Worm (Caenorhabditis elegans) whole organism, L2 larva: Measurements from ENCODE around the gene cyp-34A6.

ENCODE experiments used
- C34F6.9 ChIP-seq: fragments of 150-350 bp; optimal IDR thresholded peaks from 2 replicates; lab custom pipeline; 2014; ENCODE audit warnings: missing biosample characterization, missing genetic modification characterization
- F13H6.1 ChIP-seq: sonication (generic microtip); optimal IDR thresholded peaks from 2 replicates; lab custom pipeline; 2016; ENCODE audit warnings: missing genetic modification characterization, missing compliant biosample characterization
- R02D3.7 ChIP-seq: fragments of 150-350 bp; optimal IDR thresholded peaks from 2 replicates; lab custom pipeline; 2014; ENCODE audit warnings: missing biosample characterization, missing genetic modification characterization
- Y55F3AM.14 ChIP-seq: fragments of 200-800 bp; sonication (Bioruptor generic); optimal IDR thresholded peaks from 2 replicates; lab custom pipeline; 2018; ENCODE audit warnings: mild to moderate bottlenecking, missing genetic modification characterization, missing compliant biosample characterization
- alr-1 ChIP-seq: fragments of 150-350 bp; optimal IDR thresholded peaks from 2 replicates; lab custom pipeline; 2014; ENCODE audit warnings: missing biosample characterization, missing genetic modification characterization
- ama-1 ChIP-seq: fragments of 150-350 bp; optimal IDR thresholded peaks from 2 replicates; lab custom pipeline; 2018; ENCODE audit warnings: inconsistent platforms
- blmp-1 ChIP-seq: sonication (generic microtip); optimal IDR thresholded peaks from 2 replicates; lab custom pipeline; 2017; ENCODE audit warnings: missing genetic modification characterization, mild to moderate bottlenecking, missing compliant biosample characterization, antibody characterized with exemption, moderate library complexity; ENCODE audit not compliant: insufficient read depth
- ceh-16 ChIP-seq: fragments of 150-350 bp; optimal IDR thresholded peaks from 2 replicates; lab custom pipeline; 2014; ENCODE audit warnings: missing biosample characterization, missing genetic modification characterization
- ceh-82 ChIP-seq: fragments of 150-350 bp; optimal IDR thresholded peaks from 2 replicates; lab custom pipeline; 2014; ENCODE audit warnings: missing biosample characterization, missing genetic modification characterization
- crh-2 ChIP-seq: sonication (generic microtip); optimal IDR thresholded peaks from 2 replicates; lab custom pipeline; 2017; ENCODE audit warnings: missing biosample characterization, missing genetic modification characterization
- egl-27 ChIP-seq: sonication (generic microtip); optimal IDR thresholded peaks from 3 replicates; lab custom pipeline; 2017; ENCODE audit warnings: missing biosample characterization, missing genetic modification reagents, missing genetic modification characterization
- elt-3 ChIP-seq: sonication (generic microtip); optimal IDR thresholded peaks from 2 replicates; lab custom pipeline; 2017; ENCODE audit warnings: missing biosample characterization, missing genetic modification characterization
- fos-1 ChIP-seq: fragments of 150-350 bp; optimal IDR thresholded peaks from 2 replicates; lab custom pipeline; 2014; ENCODE audit warnings: missing biosample characterization, missing genetic modification characterization
- gmeb-1 ChIP-seq: fragments of 150-350 bp; optimal IDR thresholded peaks from 2 replicates; lab custom pipeline; 2014; ENCODE audit warnings: missing biosample characterization, missing genetic modification characterization
- lin-13 ChIP-seq: fragments of 150-350 bp; optimal IDR thresholded peaks from 2 replicates; lab custom pipeline; 2014; ENCODE audit warnings: missing biosample characterization, missing genetic modification reagents, missing genetic modification characterization
- lin-39 ChIP-seq: fragments of 150-350 bp; optimal IDR thresholded peaks from 2 replicates; lab custom pipeline; 2014; ENCODE audit warnings: missing biosample characterization, missing genetic modification reagents, missing genetic modification characterization
- mab-5 ChIP-seq: fragments of 150-350 bp; optimal IDR thresholded peaks from 2 replicates; lab custom pipeline; 2014; ENCODE audit warnings: missing biosample characterization, missing genetic modification characterization
- mdl-1 ChIP-seq, 2 experiments: fragments of 150-350 bp in 1 of 2; sonication (generic microtip) in 1 of 2; optimal IDR thresholded peaks; 2 replicates each; lab custom pipeline; 2017; ENCODE audit warnings: missing biosample characterization in 2 of 2, missing genetic modification characterization in 2 of 2
- nhr-10 ChIP-seq: sonication (generic microtip); optimal IDR thresholded peaks from 2 replicates; lab custom pipeline; 2017; ENCODE audit warnings: missing biosample characterization, missing genetic modification characterization
- nhr-11 ChIP-seq: fragments of 150-350 bp; optimal IDR thresholded peaks from 2 replicates; lab custom pipeline; 2014; ENCODE audit warnings: missing biosample characterization, missing genetic modification characterization
- nhr-12 ChIP-seq: fragments of 150-350 bp; optimal IDR thresholded peaks from 2 replicates; lab custom pipeline; 2014; ENCODE audit warnings: missing biosample characterization, missing genetic modification characterization
- nhr-21 ChIP-seq: fragments of 150-350 bp; optimal IDR thresholded peaks from 2 replicates; lab custom pipeline; 2014; ENCODE audit warnings: missing biosample characterization, missing genetic modification characterization
- nhr-237 ChIP-seq: fragments of 150-350 bp; optimal IDR thresholded peaks from 2 replicates; lab custom pipeline; 2014; ENCODE audit warnings: missing biosample characterization, missing genetic modification characterization
- nhr-25 ChIP-seq: fragments of 150-350 bp; sonication (generic microtip); optimal IDR thresholded peaks from 3 replicates; lab custom pipeline; 2014; ENCODE audit warnings: missing biosample characterization, missing genetic modification characterization
- nhr-6 ChIP-seq: fragments of 150-350 bp; optimal IDR thresholded peaks from 2 replicates; lab custom pipeline; 2014; ENCODE audit warnings: missing biosample characterization, missing genetic modification characterization
- peb-1 ChIP-seq: fragments of 150-350 bp; optimal IDR thresholded peaks from 2 replicates; lab custom pipeline; 2014; ENCODE audit warnings: missing biosample characterization, missing genetic modification characterization
- skn-1 ChIP-seq: sonication (generic microtip); optimal IDR thresholded peaks from 2 replicates; lab custom pipeline; 2017; ENCODE audit warnings: missing biosample characterization, missing genetic modification characterization
- sma-3 ChIP-seq: sonication (generic microtip); optimal IDR thresholded peaks from 2 replicates; lab custom pipeline; 2016; ENCODE audit warnings: missing genetic modification reagents, missing genetic modification characterization, missing compliant biosample characterization
- sma-9 ChIP-seq, 2 experiments: fragments of 150-350 bp in 1 of 2; sonication (generic microtip) in 1 of 2; optimal IDR thresholded peaks; 2 replicates each; lab custom pipeline; 2014 to 2016; ENCODE audit warnings: missing genetic modification characterization in 2 of 2, mild to moderate bottlenecking in 1 of 2, missing biosample characterization in 1 of 2, missing compliant biosample characterization in 1 of 2, missing genetic modification reagents in 1 of 2, moderate library complexity in 1 of 2
- snpc-4 ChIP-seq: fragments of 150-350 bp; optimal IDR thresholded peaks from 2 replicates; lab custom pipeline; 2014; ENCODE audit warnings: missing biosample characterization, missing genetic modification characterization
- unc-55 ChIP-seq: fragments of 150-350 bp; sonication (generic microtip); optimal IDR thresholded peaks from 3 replicates; lab custom pipeline; 2014; ENCODE audit warnings: missing biosample characterization, missing genetic modification reagents, missing genetic modification characterization
- unc-62 ChIP-seq: fragments of 150-350 bp; optimal IDR thresholded peaks from 2 replicates; lab custom pipeline; 2014; ENCODE audit warnings: missing biosample characterization, missing genetic modification reagents, missing genetic modification characterization
- ztf-11 ChIP-seq: sonication (generic microtip); optimal IDR thresholded peaks from 2 replicates; lab custom pipeline; 2017; ENCODE audit warnings: missing biosample characterization, missing genetic modification characterization
- ztf-4 ChIP-seq: fragments of 150-350 bp; optimal IDR thresholded peaks from 2 replicates; lab custom pipeline; 2014; ENCODE audit warnings: missing biosample characterization, missing genetic modification characterization

Gene cyp-34A6

ce11 chrV:4004577-4004976, 43.4 kb upstream of the cyp-34A6 start:
- no peak for TF ChIP-seq gmeb-1 (tag; lab: Kevin White, UChicago)
- TF ChIP-seq ztf-4 (tag; lab: Kevin White, UChicago), result no peak
- TF ChIP-seq ama-1 (lab: Kevin White, UChicago), result no peak
- TF ChIP-seq nhr-6 (tag; lab: Kevin White, UChicago), result no peak
- TF ChIP-seq mdl-1 (tag; optimal IDR thresholded peaks at IDR 0.05; lab: Kevin White, UChicago), result no peak
- TF ChIP-seq nhr-237 (tag; lab: Kevin White, UChicago), result no peak
- TF ChIP-seq alr-1 (tag; lab: Kevin White, UChicago), result no peak
- TF ChIP-seq peb-1 (tag; lab: Kevin White, UChicago), result no peak
- no peak for TF ChIP-seq nhr-21 (tag; lab: Kevin White, UChicago)
- no peak for TF ChIP-seq blmp-1 (tag; lab: Kevin White, UChicago)
- TF ChIP-seq sma-9 (GFP tag; optimal IDR thresholded peaks at IDR 0.05; lab: Kevin White, UChicago), result no peak
- no peak for TF ChIP-seq sma-9 (tag; optimal IDR thresholded peaks at IDR 0.05; lab: Kevin White, UChicago)
- no peak for TF ChIP-seq snpc-4 (tag; lab: Kevin White, UChicago)
- no peak for TF ChIP-seq ztf-11
- no peak for TF ChIP-seq mab-5
- no peak for TF ChIP-seq sma-3 (GFP tag; lab: Kevin White, UChicago)
- TF ChIP-seq C34F6.9 (tag; lab: Kevin White, UChicago), result no peak
- TF ChIP-seq, all 48 proteins: peak for 0

- TF ChIP-seq nhr-12 (tag; lab: Kevin White, UChicago) (no peak), sma-9 (GFP tag; optimal IDR thresholded peaks at IDR 0.05; lab: Kevin White, UChicago) (no peak), sma-9 (tag; optimal IDR thresholded peaks at IDR 0.05; lab: Kevin White, UChicago) (no peak), nhr-237 (tag; lab: Kevin White, UChicago) (no peak), ceh-16 (no peak)
- TF ChIP-seq, all 48 proteins: peak for 0
Observed at ce11 chrV:3995838-3996237, 34.7 kb upstream of the cyp-34A6 start, which contains the start of gene srx-62. srx-62 (minus strand) TSS chrV:3995938.

ce11 chrV:3994048-3994447, 32.9 kb upstream of the cyp-34A6 start, which contains the start of gene K09D9.9:
K09D9.9 (minus strand) TSS chrV:3994148.
- no peak for TF ChIP-seq elt-3 (tag; lab: Kevin White, UChicago)
- TF ChIP-seq nhr-25, result no peak
- TF ChIP-seq F13H6.1 (tag; lab: Kevin White, UChicago), result no peak
- no peak for TF ChIP-seq blmp-1 (tag; lab: Kevin White, UChicago)
- no peak for TF ChIP-seq nhr-6 (tag; lab: Kevin White, UChicago)
- TF ChIP-seq R02D3.7, result no peak
- no peak for TF ChIP-seq C34F6.9 (tag; lab: Kevin White, UChicago)
- no peak for TF ChIP-seq skn-1 (tag; lab: Kevin White, UChicago)
- TF ChIP-seq crh-2, result no peak
- no peak for TF ChIP-seq ztf-4 (tag; lab: Kevin White, UChicago)
- no peak for TF ChIP-seq egl-27
- TF ChIP-seq ceh-82 (tag; lab: Kevin White, UChicago), result no peak

ce11 chrV:3992334-3992733, 31.2 kb upstream of the cyp-34A6 start:
- TF ChIP-seq gmeb-1 (tag; lab: Kevin White, UChicago), result no peak
- no peak for TF ChIP-seq ceh-16

- no peak for TF ChIP-seq Y55F3AM.14 (GFP tag; lab: Kevin White, UChicago)
- TF ChIP-seq nhr-10 (tag; lab: Kevin White, UChicago), result no peak
- TF ChIP-seq nhr-21 (tag; lab: Kevin White, UChicago), result peak; percentile 3
- peak; percentile 1 for TF ChIP-seq fos-1 (tag; lab: Kevin White, UChicago)
Observed at ce11 chrV:3989070-3989469, 27.9 kb upstream of the cyp-34A6 start, which contains the start of gene nlp-27. nlp-27 (plus strand) TSS chrV:3989378.

- TF ChIP-seq mdl-1 (tag; optimal IDR thresholded peaks at IDR 0.05; lab: Kevin White, UChicago) (no peak), sma-9 (GFP tag; optimal IDR thresholded peaks at IDR 0.05; lab: Kevin White, UChicago) (peak; percentile 5), sma-9 (tag; optimal IDR thresholded peaks at IDR 0.05; lab: Kevin White, UChicago) (no peak)
Observed at ce11 chrV:3987616-3988015, 26.5 kb upstream of the cyp-34A6 start, which contains the start of gene nlp-28. nlp-28 (plus strand) TSS chrV:3987900.

ce11 chrV:3985104-3985503, 24.0 kb upstream of the cyp-34A6 start:
- TF ChIP-seq unc-55, result no peak
- peak; percentile 42 for TF ChIP-seq nhr-25
- TF ChIP-seq sma-3 (GFP tag; lab: Kevin White, UChicago), result no peak
- TF ChIP-seq Y55F3AM.14 (GFP tag; lab: Kevin White, UChicago), result no peak
- no peak for TF ChIP-seq nhr-11 (tag; lab: Kevin White, UChicago)
- no peak for TF ChIP-seq unc-62 (GFP tag; lab: Kevin White, UChicago)
- no peak for TF ChIP-seq ceh-16
- TF ChIP-seq sma-9 (GFP tag; optimal IDR thresholded peaks at IDR 0.05; lab: Kevin White, UChicago), result peak; percentile 72
- no peak for TF ChIP-seq sma-9 (tag; optimal IDR thresholded peaks at IDR 0.05; lab: Kevin White, UChicago)
- no peak for TF ChIP-seq alr-1 (tag; lab: Kevin White, UChicago)
- peak; percentile 54 for TF ChIP-seq blmp-1 (tag; lab: Kevin White, UChicago)
- no peak for TF ChIP-seq lin-13
- no peak for TF ChIP-seq ama-1 (lab: Kevin White, UChicago)
- TF ChIP-seq lin-39 (tag; lab: Kevin White, UChicago), result no peak
- TF ChIP-seq, all 48 proteins: peak for 3
